Fruit fly (Drosophila melanogaster) whole organism, pupa: ENCODE results near the gene Dhc98D.
A peak's percentile ranks its signal among the peaks of the same experiment; 100 is the strongest.

ENCODE experiments used
- CG10348 ChIP-seq: fragments of 200-800 bp; sonication (Bioruptor generic); IDR thresholded peaks from 2 replicates; pipeline ENCODE4 v1.3.6; 2022; ENCODE audit warnings: missing biosample characterization, missing genetic modification characterization
- CG14655 ChIP-seq: fragments of 200-800 bp; sonication (Bioruptor generic); optimal IDR thresholded peaks from 3 replicates; lab custom pipeline; 2017; ENCODE audit warnings: mild to moderate bottlenecking, missing biosample characterization, missing genetic modification reagents, missing genetic modification characterization
- CG15710 ChIP-seq: fragments of 200-800 bp; sonication (Bioruptor generic); optimal IDR thresholded peaks from 2 replicates; lab custom pipeline; 2018; ENCODE audit warnings: missing biosample characterization, mild to moderate bottlenecking, missing genetic modification characterization, moderate library complexity
- CG17806 ChIP-seq: fragments of 200-800 bp; sonication (Bioruptor generic); optimal IDR thresholded peaks from 2 replicates; lab custom pipeline; 2018; ENCODE audit warnings: missing biosample characterization, mild to moderate bottlenecking, missing genetic modification characterization, moderate library complexity
- CG32121 ChIP-seq: fragments of 200-800 bp; sonication (Bioruptor generic); IDR thresholded peaks from 2 replicates; pipeline ENCODE4 v1.3.6; 2022; ENCODE audit warnings: missing biosample characterization, missing genetic modification characterization
- CG8159 ChIP-seq: fragments of 200-800 bp; sonication (Bioruptor generic); optimal IDR thresholded peaks from 3 replicates; lab custom pipeline; 2018; ENCODE audit warnings: missing biosample characterization, mild to moderate bottlenecking, missing genetic modification characterization, moderate library complexity
- CG8301 ChIP-seq: fragments of 200-800 bp; sonication (Bioruptor generic); optimal IDR thresholded peaks from 2 replicates; lab custom pipeline; 2018; ENCODE audit warnings: missing biosample characterization, mild to moderate bottlenecking, missing genetic modification characterization
- EcR ChIP-seq: fragments of 200-800 bp; sonication (Bioruptor generic); optimal IDR thresholded peaks from 3 replicates; lab custom pipeline; 2019; ENCODE audit warnings: missing biosample characterization, missing genetic modification characterization, mild to moderate bottlenecking, moderate library complexity, missing genetic modification reagents
- Ets98B ChIP-seq: fragments of 200-800 bp; sonication (Bioruptor generic); IDR thresholded peaks from 2 replicates; pipeline ENCODE4 v1.3.6; 2022; ENCODE audit warnings: missing biosample characterization, missing genetic modification characterization
- Pif1A ChIP-seq: fragments of 200-800 bp; sonication (Bioruptor generic); optimal IDR thresholded peaks from 3 replicates; lab custom pipeline; 2016; ENCODE audit warnings: missing biosample characterization, missing genetic modification characterization
- Snoo ChIP-seq: fragments of 200-800 bp; sonication (Bioruptor generic); optimal IDR thresholded peaks from 3 replicates; lab custom pipeline; 2017; ENCODE audit warnings: missing biosample characterization, mild to moderate bottlenecking, missing genetic modification characterization, inconsistent platforms
- rn ChIP-seq: fragments of 200-800 bp; sonication (Bioruptor generic); IDR thresholded peaks from 2 replicates; pipeline ENCODE4 v1.3.6; 2022; ENCODE audit warnings: missing biosample characterization, missing genetic modification characterization

DNA sequence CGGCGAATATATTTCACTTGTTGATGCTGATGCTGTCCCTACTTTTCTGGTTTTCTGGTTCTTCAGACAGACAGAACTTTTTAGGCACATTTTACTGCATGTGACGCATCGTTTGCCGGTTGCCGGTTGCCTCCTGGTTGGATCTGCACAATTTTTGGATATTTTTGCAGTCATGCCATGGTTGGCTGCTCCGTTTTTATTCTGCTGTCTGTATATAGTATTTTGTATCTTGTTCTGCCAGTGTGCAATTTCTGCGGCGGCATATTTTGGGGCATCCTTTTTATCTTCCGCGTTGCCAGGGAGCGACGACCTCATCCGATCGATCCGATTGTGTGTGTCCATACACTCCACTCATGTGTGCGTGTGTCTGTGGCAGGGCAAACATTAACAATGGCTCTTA lies 50.0 kb downstream of the Dhc98D start:
- peak; percentile 55 for TF ChIP-seq EcR (GFP tag; lab: Kevin White, UChicago)
- TF ChIP-seq CG14655 (GFP tag; lab: Kevin White, UChicago) = no peak
- TF ChIP-seq Ets98B (GFP tag; lab: Robert Waterston, UW) = no peak
- no peak for TF ChIP-seq CG10348 (GFP tag; lab: Robert Waterston, UW)
- no peak for TF ChIP-seq rn
- no peak for TF ChIP-seq CG8159
- no peak for TF ChIP-seq CG8301 (tag; lab: Kevin White, UChicago)
- no peak for TF ChIP-seq Pif1A (GFP tag; lab: Kevin White, UChicago)
- TF ChIP-seq CG17806 = no peak
- TF ChIP-seq Snoo (tag; lab: Kevin White, UChicago) = no peak
- TF ChIP-seq CG15710 (tag; lab: Kevin White, UChicago) = no peak
- no peak for TF ChIP-seq CG32121 (GFP tag; lab: Robert Waterston, UW)
